Worm (Caenorhabditis elegans) whole organism, early embryonic: ENCODE data around the gene C23F12.3.

ENCODE experiments used
- B0310.2 ChIP-seq: sonication (generic microtip); optimal IDR thresholded peaks from 2 replicates; lab custom pipeline; 2016; ENCODE audit warnings: mild to moderate bottlenecking, missing genetic modification characterization, missing compliant biosample characterization
- F13C5.2 ChIP-seq: sonication (generic microtip); optimal IDR thresholded peaks from 2 replicates; lab custom pipeline; 2017; ENCODE audit warnings: mild to moderate bottlenecking, missing genetic modification characterization, inconsistent platforms, missing compliant biosample characterization
- aly-1 ChIP-seq: sonication (generic microtip); optimal IDR thresholded peaks from 2 replicates; lab custom pipeline; 2016; ENCODE audit warnings: missing genetic modification characterization, missing compliant biosample characterization
- ama-1 ChIP-seq: fragments of 150-350 bp; optimal IDR thresholded peaks from 2 replicates; lab custom pipeline; 2014
- ceh-13 ChIP-seq: fragments of 200-800 bp; sonication (Bioruptor generic); optimal IDR thresholded peaks from 2 replicates; lab custom pipeline; 2018; ENCODE audit warnings: mild to moderate bottlenecking, missing genetic modification characterization, missing compliant biosample characterization
- ceh-36 ChIP-seq: sonication (generic microtip); optimal IDR thresholded peaks from 2 replicates; lab custom pipeline; 2016; ENCODE audit warnings: missing genetic modification characterization, inconsistent platforms, missing compliant biosample characterization
- ets-7 ChIP-seq: sonication (generic microtip); optimal IDR thresholded peaks from 2 replicates; lab custom pipeline; 2016; ENCODE audit warnings: missing genotype, missing genetic modification characterization, missing compliant biosample characterization
- flt-1 ChIP-seq: fragments of 200-800 bp; sonication (Bioruptor generic); IDR thresholded peaks from 2 replicates; pipeline ENCODE4 v1.3.6; 2022; ENCODE audit warnings: missing genetic modification characterization, missing compliant biosample characterization
- hmbx-1 ChIP-seq: sonication (generic microtip); optimal IDR thresholded peaks from 2 replicates; lab custom pipeline; 2016; ENCODE audit warnings: mild to moderate bottlenecking, missing genetic modification characterization, missing compliant biosample characterization
- hmg-4 ChIP-seq: fragments of 200-800 bp; sonication (Bioruptor generic); optimal IDR thresholded peaks from 2 replicates; lab custom pipeline; 2018; ENCODE audit warnings: mild to moderate bottlenecking, missing genetic modification characterization, missing compliant biosample characterization
- hnd-1 ChIP-seq: sonication (generic microtip); optimal IDR thresholded peaks from 2 replicates; lab custom pipeline; 2016; ENCODE audit warnings: missing genetic modification characterization, missing compliant biosample characterization
- pes-1 ChIP-seq: fragments of 200-800 bp; sonication (Bioruptor generic); IDR thresholded peaks from 2 replicates; pipeline ENCODE4 v1.3.6; 2022; ENCODE audit warnings: missing genetic modification reagents, missing genetic modification characterization, missing compliant biosample characterization
- scrt-1 ChIP-seq: fragments of 200-800 bp; sonication (Bioruptor generic); IDR thresholded peaks from 2 replicates; pipeline ENCODE4 v1.3.6; 2022; ENCODE audit warnings: missing genetic modification characterization, missing compliant biosample characterization
- sea-1 ChIP-seq: fragments of 200-800 bp; sonication (Bioruptor generic); conservative IDR thresholded peaks from 2 replicates; pipeline ENCODE4 v1.3.6; 2022; ENCODE audit warnings: missing genetic modification characterization, missing compliant biosample characterization
- tbx-11 ChIP-seq: fragments of 200-800 bp; sonication (Bioruptor generic); IDR thresholded peaks from 2 replicates; pipeline ENCODE4 v1.3.6; 2022; ENCODE audit warnings: missing genetic modification characterization, missing compliant biosample characterization
- tbx-37 ChIP-seq: fragments of 200-800 bp; sonication (Bioruptor generic); conservative IDR thresholded peaks from 2 replicates; pipeline ENCODE4 v1.3.6; 2022; ENCODE audit warnings: missing genetic modification reagents, missing genetic modification characterization, missing compliant biosample characterization
- tra-4 ChIP-seq: sonication (generic microtip); optimal IDR thresholded peaks from 2 replicates; lab custom pipeline; 2017; ENCODE audit warnings: missing genetic modification characterization, missing compliant biosample characterization

The C23F12.3 gene

ce11 chrX:9428059-9428458, 36.6 kb downstream of the C23F12.3 start, which contains the start of gene B0272.4:
B0272.4 (plus strand) TSS chrX:9428431.
- no peak for TF ChIP-seq hnd-1 (tag; lab: Kevin White, UChicago)
- no peak for TF ChIP-seq ama-1
- no peak for TF ChIP-seq ceh-13 (GFP tag; lab: Kevin White, UChicago)
- TF ChIP-seq sea-1 (GFP tag; lab: Robert Waterston, UW) = no peak

ce11 chrX:9431002-9431482, 39.6 kb downstream of the C23F12.3 start, which contains the start of gene B0272.3:
B0272.3 (plus strand) TSS chrX:9431432.
- no peak for TF ChIP-seq tbx-37 (GFP tag; lab: Robert Waterston, UW)
- TF ChIP-seq F13C5.2 (tag; lab: Kevin White, UChicago) = peak; percentile 7
- peak; percentile 28 for TF ChIP-seq hmg-4 (GFP tag; lab: Kevin White, UChicago)
- TF ChIP-seq flt-1 (GFP tag; lab: Robert Waterston, UW) = no peak

- TF ChIP-seq ceh-36 (tag; lab: Kevin White, UChicago) (no peak), tra-4 (tag; lab: Kevin White, UChicago) (no peak), ets-7 (no peak), tbx-11 (GFP tag; lab: Robert Waterston, UW) (no peak), aly-1 (tag; lab: Kevin White, UChicago) (no peak), sea-1 (GFP tag; lab: Robert Waterston, UW) (no peak), hnd-1 (tag; lab: Kevin White, UChicago) (no peak), hmg-4 (GFP tag; lab: Kevin White, UChicago) (no peak), scrt-1 (GFP tag; lab: Robert Waterston, UW) (no peak), F13C5.2 (tag; lab: Kevin White, UChicago) (no peak), ama-1 (no peak), pes-1 (GFP tag; lab: Robert Waterston, UW) (no peak), flt-1 (GFP tag; lab: Robert Waterston, UW) (no peak), B0310.2 (tag; lab: Kevin White, UChicago) (no peak), hmbx-1 (no peak), tbx-37 (GFP tag; lab: Robert Waterston, UW) (no peak)
Observed at ce11 chrX:9436843-9437312, 45.4 kb downstream of the C23F12.3 start, which contains the start of gene tbb-4. tbb-4 (minus strand) TSS chrX:9436893.

ce11 chrX:9441512-9441911, 50.1 kb downstream of the C23F12.3 start, which contains the start of gene memb-1:
memb-1 (minus strand) TSS chrX:9441571.
- TF ChIP-seq flt-1 (GFP tag; lab: Robert Waterston, UW) (no peak), ama-1 (no peak), tbx-11 (GFP tag; lab: Robert Waterston, UW) (no peak), F13C5.2 (tag; lab: Kevin White, UChicago) (no peak), hnd-1 (tag; lab: Kevin White, UChicago) (no peak), ceh-36 (tag; lab: Kevin White, UChicago) (no peak), tra-4 (tag; lab: Kevin White, UChicago) (no peak), tbx-37 (GFP tag; lab: Robert Waterston, UW) (no peak), pes-1 (GFP tag; lab: Robert Waterston, UW) (no peak), scrt-1 (GFP tag; lab: Robert Waterston, UW) (no peak), sea-1 (GFP tag; lab: Robert Waterston, UW) (no peak), hmbx-1 (no peak), B0310.2 (tag; lab: Kevin White, UChicago) (no peak), ets-7 (no peak), ceh-13 (GFP tag; lab: Kevin White, UChicago) (no peak), aly-1 (tag; lab: Kevin White, UChicago) (no peak), hmg-4 (GFP tag; lab: Kevin White, UChicago) (no peak)
